Fruit fly (Drosophila melanogaster) whole organism, wandering third instar larva: ENCODE measurements around the gene Gr93c.

Source experiments
- Hnf4 ChIP-seq: fragments of 200-800 bp; sonication (Bioruptor generic); optimal IDR thresholded peaks from 2 replicates; lab custom pipeline; 2016; ENCODE audit warnings: missing biosample characterization, mild to moderate bottlenecking, missing genetic modification characterization
- Hr78 ChIP-seq: fragments of >200 bp; optimal IDR thresholded peaks from 2 replicates; lab custom pipeline; 2017; ENCODE audit warnings: missing biosample characterization, missing genetic modification characterization
- Mio ChIP-seq: sonication (Bioruptor generic); optimal IDR thresholded peaks from 2 replicates; lab custom pipeline; 2016; ENCODE audit warnings: missing biosample characterization, missing genetic modification characterization
- brk ChIP-seq: fragments of 200-800 bp; sonication (Bioruptor generic); optimal IDR thresholded peaks from 2 replicates; lab custom pipeline; 2016; ENCODE audit warnings: missing biosample characterization, mild to moderate bottlenecking, missing genetic modification characterization
- h ChIP-seq: fragments of 200-800 bp; sonication (Bioruptor generic); optimal IDR thresholded peaks from 3 replicates; lab custom pipeline; 2016; ENCODE audit warnings: missing biosample characterization, mild to moderate bottlenecking, missing genetic modification characterization
- jim ChIP-seq: fragments of 175-275, 200-325 bp; sonication (Bioruptor generic); optimal IDR thresholded peaks from 2 replicates; lab custom pipeline; 2016; ENCODE audit warnings: missing biosample characterization, mild to moderate bottlenecking, missing genetic modification characterization
- usp ChIP-seq: fragments of >200 bp; optimal IDR thresholded peaks from 2 replicates; lab custom pipeline; 2017; ENCODE audit warnings: missing biosample characterization, missing genetic modification characterization

dm6 chr3R:21823699-21824406 is 21.2 kb downstream of the Gr93c start:
- TF ChIP-seq h (GFP tag; lab: Kevin White, UChicago) (peak; percentile 22), Hnf4 (GFP tag; lab: Kevin White, UChicago) (no peak), brk (GFP tag; lab: Kevin White, UChicago) (no peak), Mio (GFP tag; lab: Kevin White, UChicago) (no peak), Hr78 (no peak), jim (GFP tag; lab: Kevin White, UChicago) (no peak), usp (GFP tag; lab: Kevin White, UChicago) (no peak)
